Fruit fly (Drosophila melanogaster) whole organism, embryonic: ENCODE data around the gene Or9a.
A peak's percentile ranks its signal among the peaks of the same experiment; 100 is the strongest.

ENCODE experiments used
- Adf1 ChIP-seq: fragments of 200-800 bp; sonication (Bioruptor generic); IDR thresholded peaks from 2 replicates; pipeline ENCODE4 v1.3.6; 2022; ENCODE audit warnings: missing biosample characterization, missing genetic modification characterization
- CG12391 ChIP-seq: fragments of 200-800 bp; sonication (Bioruptor generic); optimal IDR thresholded peaks from 3 replicates; lab custom pipeline; 2018; ENCODE audit warnings: missing biosample characterization, mild to moderate bottlenecking, missing genetic modification characterization, moderate library complexity
- CG13123 ChIP-seq: fragments of 200-800 bp; sonication (Bioruptor generic); optimal IDR thresholded peaks from 2 replicates; lab custom pipeline; 2016; ENCODE audit warnings: missing biosample characterization, missing genetic modification characterization
- CG13624 ChIP-seq: fragments of 200-800 bp; sonication (Bioruptor generic); optimal IDR thresholded peaks from 2 replicates; lab custom pipeline; 2016; ENCODE audit warnings: missing biosample characterization, missing genetic modification characterization
- CG15269 ChIP-seq: fragments of 200-800 bp; sonication (Bioruptor generic); optimal IDR thresholded peaks from 2 replicates; lab custom pipeline; 2018; ENCODE audit warnings: missing biosample characterization, mild to moderate bottlenecking, missing genetic modification characterization, moderate library complexity
- CG15479 ChIP-seq: fragments of 200-800 bp; sonication (Bioruptor generic); optimal IDR thresholded peaks from 3 replicates; lab custom pipeline; 2019; ENCODE audit warnings: missing biosample characterization, mild to moderate bottlenecking, missing genetic modification characterization, moderate library complexity
- CG1603 ChIP-seq: fragments of 200-800 bp; sonication (Bioruptor generic); optimal IDR thresholded peaks from 2 replicates; lab custom pipeline; 2019; ENCODE audit warnings: missing biosample characterization, mild to moderate bottlenecking, missing genetic modification characterization, moderate library complexity
- CG2678 ChIP-seq: fragments of 200-800 bp; sonication (Bioruptor generic); optimal IDR thresholded peaks from 3 replicates; lab custom pipeline; 2019; ENCODE audit warnings: missing biosample characterization, mild to moderate bottlenecking, missing genetic modification characterization, moderate library complexity
- CG31224 ChIP-seq: fragments of 200-800 bp; sonication (Bioruptor generic); IDR thresholded peaks from 2 replicates; pipeline ENCODE4 v1.3.6; 2022; ENCODE audit warnings: missing biosample characterization, missing genetic modification characterization
- CG31388 ChIP-seq: fragments of 200-800 bp; sonication (Bioruptor generic); optimal IDR thresholded peaks from 2 replicates; lab custom pipeline; 2016; ENCODE audit warnings: missing biosample characterization, missing genetic modification characterization
- CG32532 ChIP-seq: fragments of 200-800 bp; sonication (Bioruptor generic); IDR thresholded peaks from 2 replicates; pipeline ENCODE4 v1.3.6; 2022; ENCODE audit warnings: missing biosample characterization, missing genetic modification characterization
- CG34376 ChIP-seq: fragments of 200-800 bp; sonication (Bioruptor generic); optimal IDR thresholded peaks from 2 replicates; lab custom pipeline; 2018; ENCODE audit warnings: missing biosample characterization, mild to moderate bottlenecking, missing genetic modification characterization
- CG5245 ChIP-seq: fragments of 200-800 bp; sonication (Bioruptor generic); optimal IDR thresholded peaks from 3 replicates; lab custom pipeline; 2016; ENCODE audit warnings: missing biosample characterization, missing genetic modification characterization
- CG6791 ChIP-seq: fragments of 200-800 bp; sonication (Bioruptor generic); IDR thresholded peaks from 3 replicates; pipeline ENCODE4 v1.3.6; 2022; ENCODE audit warnings: missing biosample characterization, missing genetic modification characterization; ENCODE audit not compliant: partially characterized antibody
- CG8089 ChIP-seq: fragments of 200-800 bp; sonication (Bioruptor generic); optimal IDR thresholded peaks from 3 replicates; lab custom pipeline; 2016; ENCODE audit warnings: missing biosample characterization, missing genetic modification characterization
- CG8765 ChIP-seq: fragments of 200-800 bp; sonication (Bioruptor generic); IDR thresholded peaks from 2 replicates; pipeline ENCODE4 v1.3.6; 2022; ENCODE audit warnings: missing biosample characterization, missing genetic modification characterization
- CG8944 ChIP-seq: fragments of 200-800 bp; sonication (Bioruptor generic); optimal IDR thresholded peaks from 3 replicates; lab custom pipeline; 2016; ENCODE audit warnings: missing biosample characterization, missing genetic modification characterization
- CG9609 ChIP-seq: fragments of 200-800 bp; sonication (Bioruptor generic); optimal IDR thresholded peaks from 3 replicates; lab custom pipeline; 2016; ENCODE audit warnings: missing biosample characterization, missing genetic modification characterization
- CG9727 ChIP-seq: fragments of 200-800 bp; sonication (Bioruptor generic); optimal IDR thresholded peaks from 3 replicates; lab custom pipeline; 2017; ENCODE audit warnings: missing biosample characterization, mild to moderate bottlenecking, missing genetic modification characterization
- CG9876 ChIP-seq: fragments of 200-800 bp; sonication (Bioruptor generic); optimal IDR thresholded peaks from 2 replicates; lab custom pipeline; 2016; ENCODE audit warnings: missing biosample characterization, missing genetic modification characterization
- Drgx ChIP-seq: fragments of 200-800 bp; sonication (Bioruptor generic); IDR thresholded peaks from 2 replicates; pipeline ENCODE4 v1.3.6; 2022; ENCODE audit warnings: missing biosample characterization, missing genetic modification characterization
- HHEX ChIP-seq: fragments of 200-800 bp; sonication (Bioruptor generic); optimal IDR thresholded peaks from 3 replicates; lab custom pipeline; 2017; ENCODE audit warnings: missing biosample characterization, mild to moderate bottlenecking, missing genetic modification characterization, missing genetic modification reagents
- Hmr ChIP-seq: fragments of 200-800 bp; sonication (Bioruptor generic); optimal IDR thresholded peaks from 3 replicates; lab custom pipeline; 2017; ENCODE audit warnings: mild to moderate bottlenecking, missing biosample characterization, missing genetic modification reagents, missing genetic modification characterization
- Lhr ChIP-seq: fragments of 200-800 bp; sonication (Bioruptor generic); optimal IDR thresholded peaks from 3 replicates; lab custom pipeline; 2017; ENCODE audit warnings: mild to moderate bottlenecking, missing biosample characterization, missing genetic modification reagents, missing genetic modification characterization
- Mrtf ChIP-seq: fragments of 200-800 bp; sonication (Bioruptor generic); IDR thresholded peaks from 3 replicates; pipeline ENCODE4 v1.3.6; 2022; ENCODE audit warnings: missing biosample characterization, missing genetic modification characterization
- NfI ChIP-seq: fragments of 200-800 bp; sonication (Bioruptor generic); optimal IDR thresholded peaks from 3 replicates; lab custom pipeline; 2018; ENCODE audit warnings: missing biosample characterization, mild to moderate bottlenecking, missing genetic modification characterization, moderate library complexity
- Oli ChIP-seq: fragments of 200-800 bp; sonication (Bioruptor generic); optimal IDR thresholded peaks from 2 replicates; lab custom pipeline; 2018; ENCODE audit warnings: missing biosample characterization, mild to moderate bottlenecking, missing genetic modification characterization, moderate library complexity
- Pdp1 ChIP-seq, 2 experiments: fragments of 200-800 bp; sonication (Bioruptor generic); optimal IDR thresholded peaks; 3 replicates each; lab custom pipeline; 2016; ENCODE audit warnings: missing biosample characterization in 2 of 2, missing genetic modification characterization in 2 of 2, mild to moderate bottlenecking in 1 of 2, moderate library complexity in 1 of 2
- Six4 ChIP-seq: fragments of 200-800 bp; sonication (Bioruptor generic); optimal IDR thresholded peaks from 2 replicates; lab custom pipeline; 2016; ENCODE audit warnings: missing biosample characterization, missing genetic modification characterization
- Trl ChIP-seq, 3 experiments: fragments of >200 bp in 2 of 3; fragments of 200-800 bp in 1 of 3; sonication (Bioruptor generic) in 1 of 3; optimal IDR thresholded peaks; 2 replicates in 1 of 3; 3 replicates in 2 of 3; lab custom pipeline; 2016 to 2017; ENCODE audit warnings: missing biosample characterization in 1 of 3, missing genetic modification characterization in 1 of 3
- ato ChIP-seq: fragments of 200-800 bp; sonication (Bioruptor generic); IDR thresholded peaks from 2 replicates; pipeline ENCODE4 v1.3.6; 2022; ENCODE audit warnings: missing biosample characterization, missing genetic modification characterization; ENCODE audit not compliant: partially characterized antibody
- br ChIP-seq: fragments of >200 bp; optimal IDR thresholded peaks from 2 replicates; lab custom pipeline; 2017
- ci ChIP-seq: fragments of 200-800 bp; sonication (Bioruptor generic); IDR thresholded peaks from 3 replicates; pipeline ENCODE4 v1.3.6; 2022; ENCODE audit warnings: missing biosample characterization, missing genetic modification characterization
- crol ChIP-seq: fragments of 200-800 bp; sonication (Bioruptor generic); IDR thresholded peaks from 2 replicates; pipeline ENCODE4 v1.3.6; 2022; ENCODE audit warnings: missing biosample characterization, missing genetic modification characterization
- ftz-f1 ChIP-seq: fragments of 200-800 bp; sonication (Bioruptor generic); optimal IDR thresholded peaks from 2 replicates; lab custom pipeline; 2016; ENCODE audit warnings: missing biosample characterization, missing genetic modification characterization
- gcm2 ChIP-seq: fragments of 200-800 bp; sonication (Bioruptor generic); optimal IDR thresholded peaks from 2 replicates; lab custom pipeline; 2016; ENCODE audit warnings: missing biosample characterization, missing genetic modification characterization
- gem ChIP-seq: fragments of 200-800 bp; sonication (Bioruptor generic); optimal IDR thresholded peaks from 2 replicates; lab custom pipeline; 2019; ENCODE audit warnings: missing biosample characterization, mild to moderate bottlenecking, missing genetic modification characterization, moderate library complexity
- hkb ChIP-seq, 2 experiments: fragments of 200-800 bp in 1 of 2; fragments of >200 bp in 1 of 2; sonication (Bioruptor generic) in 1 of 2; IDR thresholded peaks in 1 of 2; optimal IDR thresholded peaks in 1 of 2; 2 replicates each; pipeline versions ENCODE4 v1.3.6 to Lab custom; 2017 to 2022; ENCODE audit warnings: missing biosample characterization in 1 of 2, missing genetic modification characterization in 1 of 2
- kni ChIP-seq: fragments of 200-800 bp; sonication (Bioruptor generic); optimal IDR thresholded peaks from 3 replicates; lab custom pipeline; 2017; ENCODE audit warnings: mild to moderate bottlenecking, missing biosample characterization, missing genetic modification reagents, missing genetic modification characterization
- nerfin-1 ChIP-seq: fragments of 200-800 bp; sonication (Bioruptor generic); optimal IDR thresholded peaks from 3 replicates; lab custom pipeline; 2019; ENCODE audit warnings: missing biosample characterization, mild to moderate bottlenecking, missing genetic modification characterization, moderate library complexity
- pita ChIP-seq: fragments of 200-800 bp; sonication (Bioruptor generic); optimal IDR thresholded peaks from 2 replicates; lab custom pipeline; 2017; ENCODE audit warnings: missing biosample characterization, mild to moderate bottlenecking, missing genetic modification characterization
- ro ChIP-seq: fragments of 200-800 bp; sonication (Bioruptor generic); IDR thresholded peaks from 2 replicates; pipeline ENCODE4 v1.3.6; 2022; ENCODE audit warnings: missing biosample characterization, missing genetic modification characterization
- row ChIP-seq: fragments of 200-800 bp; sonication (Bioruptor generic); IDR thresholded peaks from 3 replicates; pipeline ENCODE4 v1.3.6; 2022; ENCODE audit warnings: missing biosample characterization, missing genetic modification characterization
- schlank ChIP-seq: fragments of 200-800 bp; sonication (Bioruptor generic); optimal IDR thresholded peaks from 2 replicates; lab custom pipeline; 2018; ENCODE audit warnings: missing biosample characterization, mild to moderate bottlenecking, missing genetic modification characterization
- sd ChIP-seq: fragments of 200-800 bp; sonication (Bioruptor generic); optimal IDR thresholded peaks from 3 replicates; lab custom pipeline; 2018; ENCODE audit warnings: missing biosample characterization, mild to moderate bottlenecking, missing genetic modification characterization, moderate library complexity
- sob ChIP-seq: fragments of 200-800 bp; sonication (Bioruptor generic); IDR thresholded peaks from 2 replicates; pipeline ENCODE4 v1.3.6; 2022; ENCODE audit warnings: missing biosample characterization, missing genetic modification characterization
- sr ChIP-seq: fragments of 200-800 bp; sonication (Bioruptor generic); IDR thresholded peaks from 3 replicates; pipeline ENCODE4 v1.3.6; 2022; ENCODE audit warnings: missing biosample characterization, missing genetic modification characterization
- tin ChIP-seq: fragments of 200-800 bp; sonication (Bioruptor generic); optimal IDR thresholded peaks from 3 replicates; lab custom pipeline; 2016; ENCODE audit warnings: missing biosample characterization, missing genetic modification characterization
- vvl ChIP-seq: fragments of 200-800 bp; sonication (Bioruptor generic); IDR thresholded peaks from 2 replicates; pipeline ENCODE4 v1.3.6; 2022; ENCODE audit warnings: missing biosample characterization, missing genetic modification characterization

Or9a gene

DNA sequence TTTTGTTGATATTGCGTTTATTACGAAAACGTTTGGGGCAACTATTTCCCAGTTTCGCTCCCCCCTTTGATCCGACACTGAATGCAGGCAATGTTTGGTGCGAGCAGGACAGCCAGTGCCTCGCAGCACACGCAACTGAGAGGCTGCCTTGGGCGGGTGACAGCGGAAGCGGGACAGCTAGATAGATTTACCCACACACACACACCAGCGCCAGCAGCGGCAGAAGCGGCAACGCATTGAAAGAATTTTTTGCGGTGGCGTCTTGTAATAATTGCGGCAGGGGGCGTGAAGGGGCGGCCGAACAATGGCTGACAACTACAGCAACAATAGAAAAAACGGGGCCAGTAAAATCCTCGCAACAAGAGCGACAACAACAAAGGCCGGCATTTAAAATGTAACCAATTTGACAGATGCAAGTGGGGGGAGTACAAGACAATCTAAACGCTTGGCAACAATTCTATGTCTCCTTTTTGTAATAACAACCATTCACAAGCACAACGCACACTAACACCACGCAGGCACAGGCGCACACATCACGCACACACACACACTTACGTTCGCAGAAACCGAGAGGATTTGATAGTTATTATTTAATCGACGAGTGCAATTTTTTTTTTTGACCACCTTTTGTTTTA is 13.3 kb upstream of the Or9a start:
- TF ChIP-seq ato (GFP tag; lab: Robert Waterston, UW) (0 out of 2 replicates have a peak, but pooled peaks have one; percentile 18), sd (peak; percentile 94), sob (GFP tag; lab: Robert Waterston, UW) (peak; percentile 36; the same call in 1 of the 2 replicates), Mrtf (no peak), CG12391 (tag; lab: Kevin White, UChicago) (no peak), CG9609 (GFP tag; lab: Kevin White, UChicago) (no peak), CG13624 (peak; percentile 5), br (lab: Kevin White, UChicago) (no peak), CG6791 (peak; percentile 48; the same call in 2 of the 3 replicates), gcm2 (GFP tag; lab: Kevin White, UChicago) (no peak), nerfin-1 (tag; lab: Kevin White, UChicago) (peak; percentile 24), CG1603 (tag; lab: Kevin White, UChicago) (no peak), CG32532 (GFP tag; lab: Robert Waterston, UW) (0 out of 2 replicates have a peak, but pooled peaks have one; percentile 17), Drgx (GFP tag; lab: Robert Waterston, UW) (0 out of 2 replicates have a peak, but pooled peaks have one; percentile 22), tin (GFP tag; lab: Kevin White, UChicago) (no peak), CG13123 (GFP tag; lab: Kevin White, UChicago) (no peak), crol (peak; percentile 97), gem (no peak), pita (GFP tag; lab: Kevin White, UChicago) (no peak), CG2678 (no peak), CG31224 (GFP tag; lab: Robert Waterston, UW) (no peak), Trl (optimal IDR thresholded peaks at IDR 0.05; lab: Kevin White, UChicago) (no peak), Trl (GFP tag; optimal IDR thresholded peaks at IDR 0.05; lab: Kevin White, UChicago) (no peak), ro (no peak), row (GFP tag; lab: Robert Waterston, UW) (0 out of 3 replicates have a peak, but pooled peaks have one; percentile 16), kni (peak; percentile 10), Hmr (GFP tag; lab: Kevin White, UChicago) (no peak), HHEX (GFP tag; lab: Kevin White, UChicago) (no peak), Six4 (GFP tag; lab: Kevin White, UChicago) (no peak), ftz-f1 (peak; percentile 31), schlank (tag; lab: Kevin White, UChicago) (no peak), Pdp1 (GFP tag; optimal IDR thresholded peaks at IDR 0.05; lab: Kevin White, UChicago) (peak in 1 of 2 experiments; percentile 69), Oli (no peak), Lhr (no peak), CG8944 (GFP tag; lab: Kevin White, UChicago) (no peak), Adf1 (peak; percentile 96), NfI (no peak), CG31388 (GFP tag; lab: Kevin White, UChicago) (no peak), CG8765 (GFP tag; lab: Robert Waterston, UW) (no peak), hkb (optimal IDR thresholded peaks at IDR 0.05; lab: Kevin White, UChicago) (no peak), hkb (GFP tag; IDR thresholded peaks at IDR 0.05; lab: Robert Waterston, UW) (no peak), CG15269 (tag; lab: Kevin White, UChicago) (no peak), sr (GFP tag; lab: Robert Waterston, UW) (peak; percentile 34; the same call in 1 of the 3 replicates), CG9727 (peak; percentile 26), CG15479 (GFP tag; lab: Kevin White, UChicago) (peak; percentile 72), vvl (GFP tag; lab: Robert Waterston, UW) (0 out of 2 replicates have a peak, but pooled peaks have one; percentile 8), CG8089 (no peak), CG34376 (GFP tag; lab: Kevin White, UChicago) (peak; percentile 2), CG5245 (GFP tag; lab: Kevin White, UChicago) (no peak), CG9876 (GFP tag; lab: Kevin White, UChicago) (no peak), ci (peak; percentile 54; the same call in 1 of the 3 replicates)
